Worm (Caenorhabditis elegans) whole organism, early embryonic: ENCODE data around the gene R151.10.

Source experiments
- B0310.2 ChIP-seq: sonication (generic microtip); optimal IDR thresholded peaks from 2 replicates; lab custom pipeline; 2016; ENCODE audit warnings: mild to moderate bottlenecking, missing genetic modification characterization, missing compliant biosample characterization
- F13C5.2 ChIP-seq: sonication (generic microtip); optimal IDR thresholded peaks from 2 replicates; lab custom pipeline; 2017; ENCODE audit warnings: mild to moderate bottlenecking, missing genetic modification characterization, inconsistent platforms, missing compliant biosample characterization
- aly-1 ChIP-seq: sonication (generic microtip); optimal IDR thresholded peaks from 2 replicates; lab custom pipeline; 2016; ENCODE audit warnings: missing genetic modification characterization, missing compliant biosample characterization
- ama-1 ChIP-seq: fragments of 150-350 bp; optimal IDR thresholded peaks from 2 replicates; lab custom pipeline; 2014
- ceh-13 ChIP-seq: fragments of 200-800 bp; sonication (Bioruptor generic); optimal IDR thresholded peaks from 2 replicates; lab custom pipeline; 2018; ENCODE audit warnings: mild to moderate bottlenecking, missing genetic modification characterization, missing compliant biosample characterization
- ceh-36 ChIP-seq: sonication (generic microtip); optimal IDR thresholded peaks from 2 replicates; lab custom pipeline; 2016; ENCODE audit warnings: missing genetic modification characterization, inconsistent platforms, missing compliant biosample characterization
- ets-7 ChIP-seq: sonication (generic microtip); optimal IDR thresholded peaks from 2 replicates; lab custom pipeline; 2016; ENCODE audit warnings: missing genotype, missing genetic modification characterization, missing compliant biosample characterization
- flt-1 ChIP-seq: fragments of 200-800 bp; sonication (Bioruptor generic); IDR thresholded peaks from 2 replicates; pipeline ENCODE4 v1.3.6; 2022; ENCODE audit warnings: missing genetic modification characterization, missing compliant biosample characterization
- hmbx-1 ChIP-seq: sonication (generic microtip); optimal IDR thresholded peaks from 2 replicates; lab custom pipeline; 2016; ENCODE audit warnings: mild to moderate bottlenecking, missing genetic modification characterization, missing compliant biosample characterization
- hmg-4 ChIP-seq: fragments of 200-800 bp; sonication (Bioruptor generic); optimal IDR thresholded peaks from 2 replicates; lab custom pipeline; 2018; ENCODE audit warnings: mild to moderate bottlenecking, missing genetic modification characterization, missing compliant biosample characterization
- hnd-1 ChIP-seq: sonication (generic microtip); optimal IDR thresholded peaks from 2 replicates; lab custom pipeline; 2016; ENCODE audit warnings: missing genetic modification characterization, missing compliant biosample characterization
- pes-1 ChIP-seq: fragments of 200-800 bp; sonication (Bioruptor generic); IDR thresholded peaks from 2 replicates; pipeline ENCODE4 v1.3.6; 2022; ENCODE audit warnings: missing genetic modification reagents, missing genetic modification characterization, missing compliant biosample characterization
- scrt-1 ChIP-seq: fragments of 200-800 bp; sonication (Bioruptor generic); IDR thresholded peaks from 2 replicates; pipeline ENCODE4 v1.3.6; 2022; ENCODE audit warnings: missing genetic modification characterization, missing compliant biosample characterization
- sea-1 ChIP-seq: fragments of 200-800 bp; sonication (Bioruptor generic); conservative IDR thresholded peaks from 2 replicates; pipeline ENCODE4 v1.3.6; 2022; ENCODE audit warnings: missing genetic modification characterization, missing compliant biosample characterization
- tbx-11 ChIP-seq: fragments of 200-800 bp; sonication (Bioruptor generic); IDR thresholded peaks from 2 replicates; pipeline ENCODE4 v1.3.6; 2022; ENCODE audit warnings: missing genetic modification characterization, missing compliant biosample characterization
- tbx-37 ChIP-seq: fragments of 200-800 bp; sonication (Bioruptor generic); conservative IDR thresholded peaks from 2 replicates; pipeline ENCODE4 v1.3.6; 2022; ENCODE audit warnings: missing genetic modification reagents, missing genetic modification characterization, missing compliant biosample characterization
- tra-4 ChIP-seq: sonication (generic microtip); optimal IDR thresholded peaks from 2 replicates; lab custom pipeline; 2017; ENCODE audit warnings: missing genetic modification characterization, missing compliant biosample characterization

Gene R151.10

DNA sequence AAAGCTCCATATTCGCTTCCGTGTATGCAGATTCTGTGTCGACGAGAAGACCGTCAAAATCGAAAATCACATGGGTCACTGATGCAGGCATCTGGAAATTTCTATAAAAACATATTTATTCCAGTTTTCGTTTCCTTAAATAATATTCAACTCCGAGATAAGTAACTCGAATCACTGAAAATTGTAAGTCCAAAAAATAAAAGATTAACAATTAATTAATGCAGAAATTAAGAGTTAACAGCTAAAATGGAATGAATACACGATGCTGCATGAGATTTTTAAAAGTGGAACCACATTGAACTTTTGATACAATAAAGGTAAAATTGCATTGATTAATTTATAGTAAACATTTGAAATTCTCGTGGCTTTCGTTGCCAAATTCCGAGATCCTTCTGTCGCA is at the start of gene R151.10:
TSS of gene R151.10 (minus strand) at position 101 of the 400 bp plus-strand sequence.
- TF ChIP-seq B0310.2 (tag; lab: Kevin White, UChicago) (no peak), ceh-13 (no peak), aly-1 (no peak), sea-1 (GFP tag; lab: Robert Waterston, UW) (no peak), ama-1 (lab: Kevin White, UChicago) (no peak), hmg-4 (GFP tag; lab: Kevin White, UChicago) (no peak), hnd-1 (tag; lab: Kevin White, UChicago) (no peak), tbx-37 (GFP tag; lab: Robert Waterston, UW) (no peak)

- no peak for TF ChIP-seq flt-1 (GFP tag; lab: Robert Waterston, UW)
- no peak for TF ChIP-seq tbx-11 (GFP tag; lab: Robert Waterston, UW)
- TF ChIP-seq B0310.2 (tag; lab: Kevin White, UChicago): no peak
- no peak for TF ChIP-seq tbx-37 (GFP tag; lab: Robert Waterston, UW)
- no peak for TF ChIP-seq hmbx-1
- TF ChIP-seq ceh-13: no peak
- no peak for TF ChIP-seq ceh-36 (tag; lab: Kevin White, UChicago)
- no peak for TF ChIP-seq hnd-1 (tag; lab: Kevin White, UChicago)
- TF ChIP-seq pes-1 (GFP tag; lab: Robert Waterston, UW): no peak
- TF ChIP-seq aly-1: no peak
- no peak for TF ChIP-seq tra-4 (tag; lab: Kevin White, UChicago)
- TF ChIP-seq F13C5.2 (tag; lab: Kevin White, UChicago): no peak
- TF ChIP-seq sea-1 (GFP tag; lab: Robert Waterston, UW): no peak
- no peak for TF ChIP-seq ets-7 (tag; lab: Kevin White, UChicago)
- no peak for TF ChIP-seq scrt-1 (GFP tag; lab: Robert Waterston, UW)
- TF ChIP-seq hmg-4 (GFP tag; lab: Kevin White, UChicago): no peak
- no peak for TF ChIP-seq ama-1 (lab: Kevin White, UChicago)
These were observed 47.8 kb upstream of the R151.10 start for ce11 chrIII:7278491-7278890.

ce11 chrIII:7277228-7277627 is 46.5 kb upstream of the R151.10 start, which contains the start of the genes spot-1 and B0361.11:
Gene spot-1, minus strand, starts transcription at chrIII:7277274.
Gene B0361.11, plus strand, starts transcription at chrIII:7277599.
- no peak for TF ChIP-seq pes-1 (GFP tag; lab: Robert Waterston, UW)
- TF ChIP-seq tbx-11 (GFP tag; lab: Robert Waterston, UW): no peak

DNA sequence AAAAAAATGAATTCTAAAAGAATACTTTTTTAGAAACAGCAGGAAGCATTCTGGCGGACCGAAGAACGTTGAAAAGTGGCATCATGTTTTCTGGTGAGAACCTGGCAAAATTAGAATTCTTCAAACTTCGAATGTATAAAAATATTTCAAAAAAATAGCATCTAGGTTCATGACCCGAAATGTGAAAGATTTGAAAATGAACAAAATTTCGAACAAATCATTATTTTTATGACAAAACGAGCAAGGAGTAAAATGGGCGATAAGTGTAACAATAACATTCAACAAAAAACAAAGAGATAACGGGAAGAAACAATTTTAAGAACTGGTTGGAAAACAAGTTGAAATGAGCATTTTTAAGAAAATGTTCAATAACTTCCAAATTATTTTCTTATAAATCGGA is 44.6 kb upstream of the R151.10 start, which contains the start of gene psd-1:
TSS of gene psd-1 (minus strand) at position 101 of the 400 bp plus-strand sequence.
- TF ChIP-seq ceh-36 (tag; lab: Kevin White, UChicago) (no peak), scrt-1 (GFP tag; lab: Robert Waterston, UW) (no peak), B0310.2 (tag; lab: Kevin White, UChicago) (no peak), F13C5.2 (tag; lab: Kevin White, UChicago) (no peak), ama-1 (lab: Kevin White, UChicago) (no peak), hmbx-1 (no peak), tra-4 (tag; lab: Kevin White, UChicago) (no peak), hmg-4 (GFP tag; lab: Kevin White, UChicago) (no peak), ceh-13 (no peak), ets-7 (tag; lab: Kevin White, UChicago) (no peak), flt-1 (GFP tag; lab: Robert Waterston, UW) (no peak)

- TF ChIP-seq sea-1 (GFP tag; lab: Robert Waterston, UW) (no peak), ets-7 (tag; lab: Kevin White, UChicago) (no peak), tra-4 (tag; lab: Kevin White, UChicago) (no peak), hmg-4 (GFP tag; lab: Kevin White, UChicago) (no peak), pes-1 (GFP tag; lab: Robert Waterston, UW) (no peak), hmbx-1 (no peak), F13C5.2 (tag; lab: Kevin White, UChicago) (no peak), ama-1 (lab: Kevin White, UChicago) (no peak), flt-1 (GFP tag; lab: Robert Waterston, UW) (no peak), tbx-37 (GFP tag; lab: Robert Waterston, UW) (no peak), scrt-1 (GFP tag; lab: Robert Waterston, UW) (no peak), ceh-13 (no peak)
These were observed 43.0 kb upstream of the R151.10 start for ce11 chrIII:7273718-7274117.

DNA sequence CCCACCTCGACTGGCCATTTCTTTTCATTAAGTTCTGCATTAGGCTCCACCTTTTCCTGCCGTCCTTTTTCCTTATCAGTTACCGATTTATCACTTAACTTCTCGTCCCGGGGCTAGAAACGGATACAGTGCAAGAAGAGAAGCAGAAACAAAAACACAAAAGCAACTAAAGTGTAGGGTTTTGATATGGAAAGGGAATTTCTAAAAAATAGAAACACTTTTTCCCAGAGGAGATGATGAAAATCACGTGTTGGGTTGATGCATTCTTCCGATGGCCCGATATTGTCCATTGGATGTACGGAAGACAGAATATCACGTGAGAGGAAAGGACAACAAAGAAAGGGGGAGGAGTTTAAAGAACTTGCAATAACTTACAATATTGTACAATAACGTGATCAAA is 42.1 kb upstream of the R151.10 start:
- TF ChIP-seq scrt-1 (GFP tag; lab: Robert Waterston, UW) (no peak), B0310.2 (tag; lab: Kevin White, UChicago) (no peak), ceh-36 (tag; lab: Kevin White, UChicago) (no peak), tra-4 (tag; lab: Kevin White, UChicago) (no peak), hnd-1 (tag; lab: Kevin White, UChicago) (no peak), ceh-13 (no peak), tbx-11 (GFP tag; lab: Robert Waterston, UW) (no peak), ama-1 (lab: Kevin White, UChicago) (no peak), tbx-37 (GFP tag; lab: Robert Waterston, UW) (no peak), sea-1 (GFP tag; lab: Robert Waterston, UW) (no peak), ets-7 (tag; lab: Kevin White, UChicago) (no peak), hmg-4 (GFP tag; lab: Kevin White, UChicago) (no peak), pes-1 (GFP tag; lab: Robert Waterston, UW) (no peak), F13C5.2 (tag; lab: Kevin White, UChicago) (no peak), flt-1 (GFP tag; lab: Robert Waterston, UW) (no peak), hmbx-1 (no peak), aly-1 (no peak)

DNA sequence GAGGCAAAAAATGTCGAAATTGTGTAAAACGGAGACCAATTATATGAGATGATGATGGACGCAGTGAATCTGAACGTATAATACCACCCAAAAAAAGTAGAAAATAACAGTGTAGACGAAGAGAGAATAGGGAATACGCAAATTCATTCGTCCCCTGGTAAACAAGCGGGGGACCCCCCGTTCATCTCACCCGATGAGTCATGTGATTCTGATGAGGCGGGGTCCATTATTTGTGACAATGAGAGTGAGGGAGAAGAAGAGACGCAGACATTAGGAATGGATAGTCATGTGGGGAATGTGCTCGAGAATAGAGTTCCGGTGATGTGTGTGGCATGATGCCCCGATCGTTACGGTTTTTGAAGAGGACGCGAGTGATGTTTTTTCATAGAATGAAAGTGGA is 41.3 kb upstream of the R151.10 start:
- TF ChIP-seq hmbx-1 (no peak), sea-1 (GFP tag; lab: Robert Waterston, UW) (no peak), hnd-1 (tag; lab: Kevin White, UChicago) (no peak), scrt-1 (GFP tag; lab: Robert Waterston, UW) (no peak), tbx-11 (GFP tag; lab: Robert Waterston, UW) (no peak), F13C5.2 (tag; lab: Kevin White, UChicago) (peak; percentile 43), flt-1 (GFP tag; lab: Robert Waterston, UW) (0 out of 2 replicates have a peak, but pooled peaks have one; percentile 4), hmg-4 (GFP tag; lab: Kevin White, UChicago) (peak; percentile 75)
